Worm (Caenorhabditis elegans): Measurements from ENCODE around the gene mmaa-1.
A peak's percentile ranks its signal among the peaks of the same experiment; 100 is the strongest.

mmaa-1 gene

DNA sequence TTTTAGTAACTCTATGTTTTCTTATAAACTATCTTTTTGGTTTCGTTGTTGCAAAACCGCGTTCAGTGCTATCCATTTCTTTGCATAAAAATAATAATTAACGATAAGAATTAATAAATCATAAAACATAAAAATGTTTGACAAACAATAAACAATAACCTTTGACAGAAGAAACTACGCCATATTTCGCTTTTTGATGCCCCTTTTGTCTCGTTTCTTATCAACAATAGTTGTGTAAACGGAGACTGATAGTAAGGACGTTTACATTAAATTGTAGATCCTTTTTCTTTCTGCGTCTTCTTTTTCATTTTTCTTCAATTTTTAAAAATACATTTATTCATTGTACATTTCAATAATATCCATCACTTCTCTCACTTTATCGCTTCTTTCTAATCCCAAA is 38.1 kb upstream of the mmaa-1 start:
- TF ChIP-seq pqm-1 (tag; optimal IDR thresholded peaks at IDR 0.05), result peak; percentile 86
- no peak for TF ChIP-seq sea-2 (GFP tag; optimal IDR thresholded peaks at IDR 0.05)
- peak; percentile 82 for TF ChIP-seq elt-2 (tag; optimal IDR thresholded peaks at IDR 0.05)
- TF ChIP-seq pha-4 (tag; optimal IDR thresholded peaks at IDR 0.05), result peak; percentile 76
- TF ChIP-seq ama-1 (optimal IDR thresholded peaks at IDR 0.05), result no peak
- TF ChIP-seq ZK546.5 (tag; optimal IDR thresholded peaks at IDR 0.05), result no peak
- TF ChIP-seq egl-27 (tag; optimal IDR thresholded peaks at IDR 0.05), result no peak

DNA sequence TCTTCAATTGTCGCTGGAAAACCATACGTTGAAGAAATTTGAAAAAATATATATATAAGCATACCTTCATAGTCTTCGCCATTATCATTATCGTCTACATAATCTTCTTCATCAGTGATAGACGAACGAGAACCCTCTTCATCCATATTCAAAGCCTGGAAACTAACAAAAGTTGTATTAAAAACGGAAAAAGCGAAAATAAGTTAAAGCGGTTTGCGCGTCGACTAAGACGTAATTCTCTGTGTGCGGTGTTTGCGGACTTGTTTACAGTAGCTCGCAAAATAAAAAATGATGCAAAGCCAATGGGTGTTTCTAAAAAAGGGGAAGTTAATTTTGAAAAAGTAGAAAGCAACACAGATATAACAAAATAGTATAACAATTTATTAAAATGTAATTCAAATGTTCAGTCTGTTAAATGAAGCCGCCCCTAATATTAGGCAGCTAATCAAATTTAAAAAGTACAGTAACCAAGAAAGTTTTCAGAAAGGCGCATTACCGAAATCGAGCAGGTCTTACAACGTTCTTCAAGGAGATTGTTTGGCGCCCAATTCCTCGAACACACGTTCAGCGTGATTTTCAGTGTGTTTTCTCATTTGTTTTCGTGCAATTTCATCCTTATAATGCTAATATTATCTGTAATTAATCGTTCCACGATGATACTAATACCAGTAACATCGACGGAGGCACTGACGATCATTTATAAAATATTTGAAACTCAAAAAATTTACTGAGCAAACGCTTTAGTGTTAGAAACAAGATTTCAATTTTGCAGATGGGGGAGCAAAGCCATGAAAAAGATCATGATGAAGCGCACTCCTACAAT is 31.1 kb upstream of the mmaa-1 start, which contains the start of the genes T07F8.4 and gld-3:
Gene T07F8.4, minus strand, starts transcription at position 162 of the 823 bp plus-strand sequence.
Gene gld-3, plus strand, starts transcription at position 773 of the 823 bp plus-strand sequence.
- TF ChIP-seq mml-1 (tag; optimal IDR thresholded peaks at IDR 0.05), result no peak
- TF ChIP-seq egl-27 (tag; optimal IDR thresholded peaks at IDR 0.05), result no peak
- no peak for TF ChIP-seq fkh-2 (tag; optimal IDR thresholded peaks at IDR 0.05)
- TF ChIP-seq lin-15B (tag; optimal IDR thresholded peaks at IDR 0.05), result peak; percentile 36
- TF ChIP-seq ztf-11 (tag; optimal IDR thresholded peaks at IDR 0.05), result no peak
- no peak for TF ChIP-seq pqm-1 (tag; optimal IDR thresholded peaks at IDR 0.05)
- peak; percentile 83 for TF ChIP-seq nfya-1 (tag; optimal IDR thresholded peaks at IDR 0.05; ENCODE audit: insufficient read depth)
- no peak for TF ChIP-seq snpc-4 (tag; optimal IDR thresholded peaks at IDR 0.05)
- TF ChIP-seq nhr-25 (tag; optimal IDR thresholded peaks at IDR 0.05), result peak; percentile 14

DNA sequence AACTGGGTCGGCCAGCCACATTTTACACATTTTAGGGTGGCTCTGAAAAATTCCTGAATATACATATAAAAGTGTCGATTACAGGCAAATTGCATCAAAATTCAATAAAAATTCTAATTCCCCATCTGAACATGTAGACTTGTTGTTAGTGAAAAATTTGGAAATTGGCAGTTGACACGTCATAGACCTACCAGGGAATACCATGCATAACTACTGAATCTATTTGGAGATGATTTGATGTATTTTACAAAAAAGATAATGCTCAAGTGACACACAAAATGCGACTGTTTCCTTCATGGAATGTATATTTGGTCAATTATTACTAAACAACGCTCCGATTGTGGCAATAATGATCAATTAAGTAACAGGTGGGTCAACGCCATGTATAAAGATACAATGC is 25.5 kb upstream of the mmaa-1 start, which contains the start of gene F10E7.1:
Gene F10E7.1, plus strand, starts transcription at position 301 of the 400 bp plus-strand sequence.
- TF ChIP-seq ama-1 (optimal IDR thresholded peaks at IDR 0.05) (no peak), ztf-11 (tag; optimal IDR thresholded peaks at IDR 0.05) (no peak), nhr-237 (tag; optimal IDR thresholded peaks at IDR 0.05) (no peak), unc-39 (tag; optimal IDR thresholded peaks at IDR 0.05) (no peak), snpc-4 (tag; optimal IDR thresholded peaks at IDR 0.05) (no peak), elt-1 (tag; optimal IDR thresholded peaks at IDR 0.05) (no peak)

DNA sequence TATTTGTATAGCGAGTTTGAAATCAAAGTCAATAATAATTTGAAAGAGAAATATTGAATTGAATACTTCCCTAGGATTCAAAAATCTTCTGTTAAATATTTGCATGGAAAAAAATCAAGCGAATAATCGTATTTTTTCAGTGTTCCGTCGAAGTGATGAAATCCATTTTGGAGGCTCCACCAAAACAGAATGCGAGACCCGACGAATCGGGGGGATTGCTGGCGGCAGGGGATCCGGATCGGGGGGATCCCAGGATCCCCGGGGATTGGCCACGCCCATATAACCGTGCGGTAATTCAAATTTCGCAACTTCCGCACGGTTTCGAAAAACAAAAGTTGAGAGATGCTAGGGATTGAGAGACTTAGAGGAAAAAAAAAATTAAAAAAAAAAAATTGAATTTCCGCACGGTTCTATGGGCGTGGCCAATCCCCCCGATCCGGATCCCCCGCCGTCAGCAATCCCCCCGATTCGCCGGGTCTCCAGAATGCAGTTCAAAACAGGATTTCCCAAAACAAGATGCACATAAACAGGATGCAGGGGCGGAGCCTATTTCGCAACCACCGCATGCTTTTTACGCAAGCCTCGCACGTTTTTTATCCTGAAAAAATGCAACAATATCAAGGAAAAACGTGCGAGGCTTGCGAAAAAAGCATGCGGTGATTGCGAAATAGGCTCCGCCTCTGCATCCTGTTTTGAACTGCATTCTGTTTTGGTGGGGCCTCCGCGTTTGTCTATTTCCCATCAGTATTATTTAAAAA is 21.9 kb upstream of the mmaa-1 start, which contains the start of gene F10E7.11:
Gene F10E7.11, minus strand, starts transcription at position 232 of the 758 bp plus-strand sequence.
- TF ChIP-seq nfya-1 (tag; optimal IDR thresholded peaks at IDR 0.05; ENCODE audit: insufficient read depth) (peak; percentile 11), elt-1 (tag; optimal IDR thresholded peaks at IDR 0.05) (no peak), nhr-237 (tag; optimal IDR thresholded peaks at IDR 0.05) (no peak), pha-4 (tag; optimal IDR thresholded peaks at IDR 0.05) (no peak), lin-15B (tag; optimal IDR thresholded peaks at IDR 0.05) (peak; percentile 2), ztf-4 (tag; optimal IDR thresholded peaks at IDR 0.05) (no peak)

DNA sequence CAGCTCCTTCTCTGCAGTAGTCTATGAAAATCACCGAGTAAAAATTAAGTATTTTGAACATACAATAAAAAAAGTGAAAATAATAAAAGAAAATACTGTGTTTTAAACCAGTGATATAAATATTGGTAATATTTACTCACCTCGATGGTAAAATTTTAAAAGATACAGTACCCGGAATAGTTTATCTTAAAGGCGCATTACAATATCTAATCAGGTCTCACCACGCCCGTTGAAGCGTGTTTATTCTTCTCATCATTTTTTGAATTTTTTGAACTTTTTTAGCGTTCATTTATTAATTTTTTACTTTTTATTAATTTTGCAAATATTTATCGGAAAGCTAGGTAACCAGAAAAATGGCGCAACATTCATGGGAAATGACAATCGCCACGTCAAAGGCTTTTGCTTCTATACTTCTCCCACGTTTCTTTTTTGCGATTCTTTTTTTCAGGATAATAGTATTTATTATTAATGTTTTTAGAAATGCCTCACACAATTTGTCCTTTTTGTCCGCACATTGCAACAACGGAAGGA is 20.9 kb upstream of the mmaa-1 start, which contains the start of gene F10E7.2:
Gene F10E7.2, plus strand, starts transcription at position 481 of the 531 bp plus-strand sequence.
- TF ChIP-seq nhr-28 (tag; optimal IDR thresholded peaks at IDR 0.05) (no peak), eor-1 (tag; optimal IDR thresholded peaks at IDR 0.05) (no peak), pqm-1 (tag; optimal IDR thresholded peaks at IDR 0.05) (no peak), elt-1 (tag; optimal IDR thresholded peaks at IDR 0.05) (no peak), elt-3 (tag; optimal IDR thresholded peaks at IDR 0.05) (no peak), ceh-82 (tag; optimal IDR thresholded peaks at IDR 0.05) (no peak), ceh-28 (tag; optimal IDR thresholded peaks at IDR 0.05) (no peak), nhr-237 (tag; optimal IDR thresholded peaks at IDR 0.05) (no peak), ceh-9 (tag; optimal IDR thresholded peaks at IDR 0.05) (no peak), ceh-16 (tag; optimal IDR thresholded peaks at IDR 0.05) (no peak), nhr-76 (tag; optimal IDR thresholded peaks at IDR 0.05) (no peak), R02D3.7 (tag; optimal IDR thresholded peaks at IDR 0.05) (no peak), unc-39 (tag; optimal IDR thresholded peaks at IDR 0.05) (no peak), daf-12 (tag; optimal IDR thresholded peaks at IDR 0.05) (no peak), nhr-25 (tag; optimal IDR thresholded peaks at IDR 0.05) (no peak), zag-1 (tag; optimal IDR thresholded peaks at IDR 0.05) (no peak)
